Fruit fly (Drosophila melanogaster) whole organism, pupa: Measurements from ENCODE around the gene Cap-H2.

ENCODE experiments used
- CG12605 ChIP-seq: fragments of 200-800 bp; sonication (Bioruptor generic); IDR thresholded peaks from 2 replicates; pipeline ENCODE4 v1.3.6; 2022; ENCODE audit warnings: missing biosample characterization, missing genetic modification characterization
- CG13204 ChIP-seq: fragments of 200-800 bp; sonication (Bioruptor generic); optimal IDR thresholded peaks from 2 replicates; lab custom pipeline; 2018; ENCODE audit warnings: missing biosample characterization, mild to moderate bottlenecking, missing genetic modification characterization, moderate library complexity
- CG14655 ChIP-seq: fragments of 200-800 bp; sonication (Bioruptor generic); optimal IDR thresholded peaks from 3 replicates; lab custom pipeline; 2017; ENCODE audit warnings: mild to moderate bottlenecking, missing biosample characterization, missing genetic modification reagents, missing genetic modification characterization
- CG15710 ChIP-seq: fragments of 200-800 bp; sonication (Bioruptor generic); optimal IDR thresholded peaks from 2 replicates; lab custom pipeline; 2018; ENCODE audit warnings: missing biosample characterization, mild to moderate bottlenecking, missing genetic modification characterization, moderate library complexity
- CG34367 ChIP-seq: fragments of 200-800 bp; sonication (Bioruptor generic); optimal IDR thresholded peaks from 2 replicates; lab custom pipeline; 2018; ENCODE audit warnings: missing biosample characterization, mild to moderate bottlenecking, missing genetic modification characterization
- CG8159 ChIP-seq: fragments of 200-800 bp; sonication (Bioruptor generic); optimal IDR thresholded peaks from 3 replicates; lab custom pipeline; 2018; ENCODE audit warnings: missing biosample characterization, mild to moderate bottlenecking, missing genetic modification characterization, moderate library complexity
- D1 ChIP-seq: fragments of 200-800 bp; sonication (Bioruptor generic); optimal IDR thresholded peaks from 2 replicates; lab custom pipeline; 2018; ENCODE audit warnings: missing biosample characterization, mild to moderate bottlenecking, missing genetic modification characterization, moderate library complexity
- EcR ChIP-seq: fragments of 200-800 bp; sonication (Bioruptor generic); optimal IDR thresholded peaks from 3 replicates; lab custom pipeline; 2019; ENCODE audit warnings: missing biosample characterization, missing genetic modification characterization, mild to moderate bottlenecking, moderate library complexity, missing genetic modification reagents
- Ets98B ChIP-seq: fragments of 200-800 bp; sonication (Bioruptor generic); IDR thresholded peaks from 2 replicates; pipeline ENCODE4 v1.3.6; 2022; ENCODE audit warnings: missing biosample characterization, missing genetic modification characterization
- Pif1B ChIP-seq: fragments of 200-800 bp; sonication (Bioruptor generic); optimal IDR thresholded peaks from 3 replicates; lab custom pipeline; 2016; ENCODE audit warnings: missing biosample characterization, missing genetic modification characterization
- Snoo ChIP-seq: fragments of 200-800 bp; sonication (Bioruptor generic); optimal IDR thresholded peaks from 3 replicates; lab custom pipeline; 2017; ENCODE audit warnings: missing biosample characterization, mild to moderate bottlenecking, missing genetic modification characterization, inconsistent platforms
- fd96Ca ChIP-seq: fragments of 200-800 bp; sonication (Bioruptor generic); IDR thresholded peaks from 3 replicates; pipeline ENCODE4 v1.3.6; 2022; ENCODE audit warnings: missing biosample characterization, missing genetic modification characterization
- gl ChIP-seq: fragments of 200-800 bp; sonication (Bioruptor generic); optimal IDR thresholded peaks from 2 replicates; lab custom pipeline; 2018; ENCODE audit warnings: missing biosample characterization, mild to moderate bottlenecking, missing genetic modification characterization
- rn ChIP-seq: fragments of 200-800 bp; sonication (Bioruptor generic); IDR thresholded peaks from 2 replicates; pipeline ENCODE4 v1.3.6; 2022; ENCODE audit warnings: missing biosample characterization, missing genetic modification characterization

- TF ChIP-seq rn (GFP tag; lab: Robert Waterston, UW) (no peak), Ets98B (no peak), fd96Ca (GFP tag; lab: Robert Waterston, UW) (0 out of 3 replicates have a peak, but pooled peaks have one; percentile 19), gl (tag; lab: Kevin White, UChicago) (no peak), D1 (tag; lab: Kevin White, UChicago) (no peak), EcR (GFP tag; lab: Kevin White, UChicago) (no peak), CG15710 (tag; lab: Kevin White, UChicago) (no peak), Pif1B (GFP tag; lab: Kevin White, UChicago) (no peak), Snoo (tag; lab: Kevin White, UChicago) (no peak), CG12605 (no peak), CG14655 (no peak), CG34367 (tag; lab: Kevin White, UChicago) (no peak), CG13204 (no peak), CG8159 (no peak)
Measured at dm6 chr3R:10747650-10748049, 13.5 kb upstream of the Cap-H2 start.
